Fruit fly (Drosophila melanogaster): Measurements from ENCODE around the gene Yp3.

Yp3 gene

DNA sequence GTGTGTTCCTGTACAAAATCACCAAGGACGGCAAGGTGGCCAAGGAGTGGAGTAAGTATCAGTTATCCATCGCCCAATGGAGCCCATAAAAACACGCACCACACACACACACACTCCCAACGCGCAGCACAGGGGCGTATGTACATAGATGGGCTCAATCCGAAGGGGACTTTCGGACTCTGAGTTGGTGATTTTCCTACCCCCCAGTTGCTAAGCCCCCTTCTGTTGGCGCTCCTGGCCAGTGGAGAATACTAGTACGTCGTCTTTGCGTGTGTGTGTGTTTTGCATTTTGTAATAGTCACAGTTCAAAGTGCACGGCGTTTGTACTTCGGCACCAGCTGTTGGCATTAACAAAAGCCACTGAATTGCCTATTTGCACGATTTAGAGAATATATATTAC is 19.3 kb upstream of the Yp3 start (continued):
- peak; percentile 36 for TF ChIP-seq Jarid2 (GFP tag; optimal IDR thresholded peaks at IDR 0.05)
- peak; percentile 49 for TF ChIP-seq CG12236 (GFP tag; optimal IDR thresholded peaks at IDR 0.05)
- TF ChIP-seq Lim3 (GFP tag; IDR thresholded peaks at IDR 0.05), result no peak
- TF ChIP-seq Dek (tag; optimal IDR thresholded peaks at IDR 0.05), result peak; percentile 76
- no peak for TF ChIP-seq Opbp (GFP tag; IDR thresholded peaks at IDR 0.05; ENCODE audit: partially characterized antibody)
- peak; percentile 74; the same call in 2 of the 3 replicates for TF ChIP-seq CG6175 (GFP tag; IDR thresholded peaks at IDR 0.05)
- TF ChIP-seq lmd (GFP tag; IDR thresholded peaks at IDR 0.05), result peak; percentile 83
- peak; percentile 63; the same call in 1 of the 2 replicates for TF ChIP-seq al (GFP tag; IDR thresholded peaks at IDR 0.05)
- TF ChIP-seq CoRest (tag; optimal IDR thresholded peaks at IDR 0.05), result peak; percentile 60
- peak; percentile 71 for TF ChIP-seq gcm2 (GFP tag; optimal IDR thresholded peaks at IDR 0.05)
- peak; percentile 78 for TF ChIP-seq tx (GFP tag; optimal IDR thresholded peaks at IDR 0.05)
- TF ChIP-seq CG18262 (tag; optimal IDR thresholded peaks at IDR 0.05), result peak; percentile 35
- TF ChIP-seq oc (tag; optimal IDR thresholded peaks at IDR 0.05), result peak; percentile 59
- TF ChIP-seq gce (GFP tag; IDR thresholded peaks at IDR 0.05), result peak; percentile 72; the same call in 1 of the 3 replicates
- TF ChIP-seq CG31441 (GFP tag; IDR thresholded peaks at IDR 0.05), result no peak; the same call in 1 of the 2 replicates
- TF ChIP-seq lbe (GFP tag; optimal IDR thresholded peaks at IDR 0.05), result no peak
- peak; percentile 86 for TF ChIP-seq zfh2 (GFP tag; optimal IDR thresholded peaks at IDR 0.05)
- peak; percentile 95 for TF ChIP-seq slbo (GFP tag; IDR thresholded peaks at IDR 0.05)
- TF ChIP-seq zen2 (GFP tag; IDR thresholded peaks at IDR 0.05; ENCODE audit: partially characterized antibody), result no peak
- peak in 1 of 3 experiments; percentile 28 for TF ChIP-seq lola (GFP tag; optimal IDR thresholded peaks at IDR 0.05)
- TF ChIP-seq inv (GFP tag; IDR thresholded peaks at IDR 0.05; ENCODE audit: partially characterized antibody), result no peak
- TF ChIP-seq CTCF (GFP tag; optimal IDR thresholded peaks at IDR 0.05), result no peak
- TF ChIP-seq hkb (optimal IDR thresholded peaks at IDR 0.05), result no peak
- peak; percentile 73 for TF ChIP-seq hkb (GFP tag; IDR thresholded peaks at IDR 0.05)
- peak; percentile 47 for TF ChIP-seq CG2875 (GFP tag; optimal IDR thresholded peaks at IDR 0.05)
- TF ChIP-seq CG18599 (GFP tag; optimal IDR thresholded peaks at IDR 0.05), result peak; percentile 91
- TF ChIP-seq Gsc (GFP tag; IDR thresholded peaks at IDR 0.05), result no peak
- peak in 1 of 2 experiments; percentile 12 for TF ChIP-seq Eip74EF (GFP tag; optimal IDR thresholded peaks at IDR 0.05)
- peak; percentile 63 for TF ChIP-seq Nf-YC (tag; optimal IDR thresholded peaks at IDR 0.05)
- TF ChIP-seq CG3065 (GFP tag; optimal IDR thresholded peaks at IDR 0.05), result peak; percentile 46
- TF ChIP-seq ssp (GFP tag; IDR thresholded peaks at IDR 0.05), result peak; percentile 46
- TF ChIP-seq CG12155 (GFP tag; optimal IDR thresholded peaks at IDR 0.05), result peak; percentile 77
- TF ChIP-seq Atf-2 (GFP tag; optimal IDR thresholded peaks at IDR 0.05), result peak; percentile 64
- TF ChIP-seq jumu (GFP tag; optimal IDR thresholded peaks at IDR 0.05), result peak; percentile 79
- TF ChIP-seq CG3163 (GFP tag; optimal IDR thresholded peaks at IDR 0.05), result no peak
- TF ChIP-seq Fer2 (tag; optimal IDR thresholded peaks at IDR 0.05), result peak; percentile 67
- no peak for TF ChIP-seq fru (optimal IDR thresholded peaks at IDR 0.05)
- peak; percentile 42; the same call in 1 of the 3 replicates for TF ChIP-seq CG11560 (tag; IDR thresholded peaks at IDR 0.05)
- TF ChIP-seq CG3847 (GFP tag; IDR thresholded peaks at IDR 0.05), result peak; percentile 74
- TF ChIP-seq nau (GFP tag; optimal IDR thresholded peaks at IDR 0.05), result peak; percentile 31
- peak; percentile 37 for TF ChIP-seq CG1529 (GFP tag; optimal IDR thresholded peaks at IDR 0.05)
- TF ChIP-seq cg (GFP tag; optimal IDR thresholded peaks at IDR 0.05), result peak; percentile 79
- peak; percentile 47; the same call in 1 of the 2 replicates for TF ChIP-seq aop (GFP tag; IDR thresholded peaks at IDR 0.05)
- peak; percentile 79 for TF ChIP-seq CG14667 (GFP tag; IDR thresholded peaks at IDR 0.05)
- TF ChIP-seq CG4424 (GFP tag; optimal IDR thresholded peaks at IDR 0.05), result peak; percentile 58
- peak; percentile 86 for TF ChIP-seq ind (GFP tag; optimal IDR thresholded peaks at IDR 0.05)
- TF ChIP-seq Abd-B (GFP tag; optimal IDR thresholded peaks at IDR 0.05), result peak; percentile 22
- TF ChIP-seq CG7928 (GFP tag; optimal IDR thresholded peaks at IDR 0.05), result no peak
- TF ChIP-seq CG10147 (GFP tag; optimal IDR thresholded peaks at IDR 0.05), result peak; percentile 12
- TF ChIP-seq fd3F (GFP tag; optimal IDR thresholded peaks at IDR 0.05), result peak; percentile 71
- TF ChIP-seq repo (GFP tag; optimal IDR thresholded peaks at IDR 0.05), result peak; percentile 69
- peak; percentile 21; the same call in 1 of the 3 replicates for TF ChIP-seq CG3726 (GFP tag; IDR thresholded peaks at IDR 0.05)
